Worm (Caenorhabditis elegans) whole organism, L4/young adult: ENCODE results near the gene rla-2.

ENCODE experiments used
- W03F9.2 ChIP-seq: fragments of 150-350 bp; optimal IDR thresholded peaks from 2 replicates; lab custom pipeline; 2014; ENCODE audit warnings: missing biosample characterization, missing genetic modification characterization
- dao-5 ChIP-seq: sonication (generic microtip); optimal IDR thresholded peaks from 2 replicates; lab custom pipeline; 2016; ENCODE audit warnings: missing genotype, missing genetic modification characterization, moderate library complexity, missing compliant biosample characterization
- him-1 ChIP-seq: sonication (generic microtip); optimal IDR thresholded peaks from 2 replicates; lab custom pipeline; 2016; ENCODE audit warnings: missing genotype, missing genetic modification reagents, missing genetic modification characterization, missing compliant biosample characterization

DNA sequence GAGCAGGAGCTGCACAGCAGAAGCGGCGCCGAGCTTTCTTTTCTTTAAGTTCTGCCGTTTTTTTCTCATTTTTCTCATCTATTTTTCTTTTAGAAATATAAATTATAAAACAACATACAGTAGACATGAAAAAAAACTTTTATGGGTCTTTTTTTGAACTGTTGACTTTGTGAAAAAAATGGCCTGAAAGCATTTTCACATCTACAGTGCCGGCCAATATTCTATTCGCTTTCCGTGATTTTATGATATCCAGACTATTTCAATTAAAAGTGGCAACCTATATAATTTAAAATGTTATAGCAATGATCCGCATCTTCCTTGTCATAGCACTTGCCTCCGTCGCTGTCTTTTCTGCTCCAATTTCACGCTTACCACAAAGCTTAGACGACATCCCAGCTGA lies 42.0 kb downstream of the rla-2 start, which contains the start of gene far-6:
- TF ChIP-seq him-1 (tag; lab: Kevin White, UChicago) (no peak), W03F9.2 (tag; lab: Kevin White, UChicago) (no peak), dao-5 (tag; lab: Kevin White, UChicago) (no peak)
